Fruit fly (Drosophila melanogaster): ENCODE results near the gene CRAT.

CRAT gene

DNA sequence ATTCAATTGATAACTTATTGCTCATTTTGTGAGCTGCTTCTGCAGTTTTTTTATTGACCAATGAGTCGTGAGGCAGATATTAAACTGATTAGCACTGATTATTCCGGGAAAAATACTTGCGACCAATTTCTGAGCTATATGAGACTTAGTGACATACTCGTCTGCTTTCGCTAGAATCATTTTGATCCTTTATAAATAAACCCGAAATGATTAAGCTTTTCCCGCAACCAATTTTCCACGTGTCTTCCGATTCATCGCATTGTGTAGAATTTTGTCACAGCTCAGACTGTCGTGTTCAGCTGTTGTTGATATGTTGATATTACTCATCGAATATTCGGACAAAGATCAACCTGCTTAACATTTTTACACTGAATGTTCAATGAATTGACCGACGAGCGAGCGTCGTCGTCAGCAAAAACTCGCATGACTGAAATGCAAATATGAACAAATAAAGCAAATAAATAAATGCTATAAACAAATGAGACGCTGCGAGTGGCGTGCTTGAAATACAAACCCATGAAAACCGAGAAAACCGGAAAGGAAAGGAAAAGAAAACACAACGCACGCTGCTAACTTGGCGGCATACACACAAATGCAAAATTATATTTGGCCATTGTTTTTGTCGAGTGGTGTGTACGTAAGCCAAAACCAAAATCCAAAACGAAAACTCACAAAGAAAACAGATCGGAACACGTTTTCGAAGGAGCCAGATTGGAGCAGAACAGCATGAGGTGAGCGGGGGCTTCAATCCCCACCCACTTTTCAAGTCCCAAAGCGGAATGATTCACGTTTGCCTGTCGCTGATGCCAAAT lies 25.1 kb upstream of the CRAT start:
- TF ChIP-seq Sin3A (optimal IDR thresholded peaks at IDR 0.05) (no peak), ttk (optimal IDR thresholded peaks at IDR 0.05) (no peak), Myc (optimal IDR thresholded peaks at IDR 0.05) (no peak)

DNA sequence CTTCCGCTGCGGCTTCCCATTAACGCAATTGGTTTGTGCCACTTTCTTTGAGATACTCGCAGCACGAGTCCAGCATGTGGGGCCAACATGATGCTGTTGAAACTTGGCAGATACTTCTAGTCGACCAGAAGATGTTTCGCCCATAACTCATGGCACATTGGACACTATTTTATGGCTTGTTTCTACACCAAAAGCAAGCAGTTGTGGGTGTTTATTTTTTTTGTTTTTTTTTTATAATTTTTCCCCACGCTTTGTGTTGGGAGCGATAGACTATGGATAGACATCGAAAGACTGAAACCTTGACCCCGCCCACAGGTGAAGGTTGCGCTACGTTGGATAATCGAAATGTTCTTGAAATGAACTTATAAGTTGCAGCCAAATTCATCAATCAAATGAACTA lies 23.9 kb upstream of the CRAT start:
- TF ChIP-seq Myc (optimal IDR thresholded peaks at IDR 0.05) = no peak
- TF ChIP-seq psq (optimal IDR thresholded peaks at IDR 0.05) = no peak
- TF ChIP-seq insv (optimal IDR thresholded peaks at IDR 0.05) = no peak
- TF ChIP-seq Sin3A (optimal IDR thresholded peaks at IDR 0.05) = no peak
- TF ChIP-seq ttk (optimal IDR thresholded peaks at IDR 0.05) = no peak
- TF ChIP-seq h (optimal IDR thresholded peaks at IDR 0.05) = no peak

DNA sequence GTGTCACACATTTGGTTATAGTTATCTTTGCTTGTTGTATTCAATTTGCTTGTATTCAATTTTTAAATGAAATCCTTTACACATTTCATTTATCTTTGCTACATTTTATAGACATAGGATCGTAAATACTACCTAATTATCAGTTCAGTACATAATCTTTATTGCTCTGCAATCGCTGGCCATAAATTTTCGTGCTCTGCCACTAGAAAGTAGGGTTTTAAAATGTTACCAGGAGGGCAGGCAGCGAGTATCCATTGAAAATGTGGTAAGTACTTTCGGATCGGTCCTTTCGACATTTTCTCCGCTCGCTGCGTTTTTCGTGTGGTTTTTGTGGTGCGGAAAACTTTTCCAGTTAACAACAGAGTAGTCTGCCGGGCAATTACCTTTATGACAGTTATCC lies 23.4 kb upstream of the CRAT start:
- TF ChIP-seq Sin3A (optimal IDR thresholded peaks at IDR 0.05) (no peak), psq (optimal IDR thresholded peaks at IDR 0.05) (no peak), h (optimal IDR thresholded peaks at IDR 0.05) (no peak), insv (optimal IDR thresholded peaks at IDR 0.05) (no peak), ttk (optimal IDR thresholded peaks at IDR 0.05) (no peak), Myc (optimal IDR thresholded peaks at IDR 0.05) (no peak)

DNA sequence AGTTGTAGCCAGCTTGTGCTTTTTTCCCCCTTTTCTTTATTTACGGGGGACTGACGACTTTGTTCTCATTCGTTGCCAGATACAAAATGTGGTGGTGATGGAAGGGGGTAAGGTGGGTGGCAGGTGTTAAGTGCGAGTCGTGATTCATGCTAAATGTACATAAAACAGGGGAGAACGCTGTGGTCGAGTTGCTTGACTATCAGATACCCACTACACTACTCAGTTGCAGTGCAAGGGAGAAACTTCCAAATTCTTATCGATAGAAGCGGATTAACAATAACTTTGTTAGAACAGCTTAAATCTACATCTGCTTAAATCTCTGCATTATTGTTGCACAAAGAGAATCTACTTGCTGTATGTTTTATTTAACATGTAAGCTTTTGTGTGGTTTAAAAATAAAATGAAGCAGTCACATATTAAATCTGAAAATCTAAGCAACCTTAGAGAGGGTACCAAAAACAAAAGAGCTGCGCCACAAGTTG lies 21.8 kb upstream of the CRAT start:
- TF ChIP-seq psq (optimal IDR thresholded peaks at IDR 0.05) = no peak
- TF ChIP-seq Myc (optimal IDR thresholded peaks at IDR 0.05) = no peak
- TF ChIP-seq insv (optimal IDR thresholded peaks at IDR 0.05) = no peak
- no peak for TF ChIP-seq Sin3A (optimal IDR thresholded peaks at IDR 0.05)
- no peak for TF ChIP-seq ttk (optimal IDR thresholded peaks at IDR 0.05)
- no peak for TF ChIP-seq h (optimal IDR thresholded peaks at IDR 0.05)

DNA sequence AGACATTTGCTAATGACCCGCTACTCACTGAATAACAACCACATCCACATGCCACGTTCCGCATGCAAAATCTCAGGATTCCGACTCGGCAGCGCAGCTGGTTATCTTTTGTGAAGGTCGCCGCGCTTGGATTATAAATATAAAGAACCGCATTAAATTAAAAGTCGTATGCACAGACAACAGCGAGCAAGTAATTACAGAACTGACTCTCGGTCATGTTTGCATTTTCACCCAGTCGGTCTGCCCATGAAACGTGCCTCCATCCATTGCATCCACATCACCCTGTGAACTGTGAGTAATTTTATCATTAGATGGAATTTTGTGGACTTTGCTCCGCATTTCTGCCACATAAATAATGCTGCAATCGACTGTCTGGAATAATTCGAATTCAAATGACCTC lies 20.8 kb upstream of the CRAT start:
- no peak for TF ChIP-seq psq (optimal IDR thresholded peaks at IDR 0.05)
- no peak for TF ChIP-seq ttk (optimal IDR thresholded peaks at IDR 0.05)
- TF ChIP-seq insv (optimal IDR thresholded peaks at IDR 0.05) = no peak
- TF ChIP-seq Sin3A (optimal IDR thresholded peaks at IDR 0.05) = no peak
- no peak for TF ChIP-seq Myc (optimal IDR thresholded peaks at IDR 0.05)

DNA sequence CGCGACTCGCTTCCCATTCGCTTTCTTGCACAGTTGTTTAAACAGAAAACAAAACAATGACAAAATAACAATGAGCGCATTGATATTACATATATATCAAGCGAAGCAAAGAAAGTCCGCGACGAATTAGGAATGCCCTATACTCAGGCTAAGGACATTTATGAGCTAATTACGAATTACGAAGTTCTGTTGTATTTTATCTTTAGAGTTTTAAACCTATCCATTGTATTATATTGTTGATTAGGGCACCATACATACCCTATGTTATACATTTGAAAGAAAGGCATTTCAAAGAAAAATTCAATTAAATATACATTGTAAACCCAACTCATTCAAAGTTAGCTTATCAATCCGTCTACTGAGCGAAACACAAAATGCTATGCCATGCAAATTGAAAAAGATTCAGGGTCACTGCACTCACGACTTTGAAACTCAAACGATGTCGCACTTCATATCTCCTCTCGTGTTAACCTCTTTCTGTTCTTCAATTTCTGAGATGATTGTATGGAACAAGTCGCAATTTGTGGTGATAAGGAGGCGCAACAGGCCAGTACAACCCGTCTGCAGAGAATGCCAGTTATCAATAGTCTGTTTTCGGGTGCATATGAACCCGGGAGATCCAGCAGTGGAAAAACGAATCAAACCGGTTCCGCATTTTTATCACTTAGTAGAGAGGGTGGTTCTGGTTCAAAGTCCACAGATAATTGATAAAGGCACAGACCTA lies 19.9 kb upstream of the CRAT start:
- no peak for TF ChIP-seq h (optimal IDR thresholded peaks at IDR 0.05)
- TF ChIP-seq insv (optimal IDR thresholded peaks at IDR 0.05) = no peak
- TF ChIP-seq psq (optimal IDR thresholded peaks at IDR 0.05) = no peak
- TF ChIP-seq ttk (optimal IDR thresholded peaks at IDR 0.05) = no peak
- TF ChIP-seq Myc (optimal IDR thresholded peaks at IDR 0.05) = no peak
- no peak for TF ChIP-seq Sin3A (optimal IDR thresholded peaks at IDR 0.05)

DNA sequence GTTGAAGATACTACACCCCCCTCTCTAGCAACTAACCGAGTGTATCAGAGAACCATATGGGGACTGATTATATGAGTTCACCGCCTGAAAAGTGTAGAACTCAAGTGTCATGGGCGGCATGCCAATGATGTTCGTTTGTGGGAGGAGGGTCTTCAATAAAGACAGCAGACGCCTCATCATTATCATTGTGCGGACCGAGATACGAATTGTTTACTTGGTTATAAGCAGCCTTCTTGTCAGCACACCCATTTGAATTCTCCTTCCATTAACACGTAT lies 18.3 kb upstream of the CRAT start:
- TF ChIP-seq Myc (optimal IDR thresholded peaks at IDR 0.05) (no peak), h (optimal IDR thresholded peaks at IDR 0.05) (no peak), Sin3A (optimal IDR thresholded peaks at IDR 0.05) (no peak), insv (optimal IDR thresholded peaks at IDR 0.05) (no peak), ttk (optimal IDR thresholded peaks at IDR 0.05) (no peak), psq (optimal IDR thresholded peaks at IDR 0.05) (no peak)

DNA sequence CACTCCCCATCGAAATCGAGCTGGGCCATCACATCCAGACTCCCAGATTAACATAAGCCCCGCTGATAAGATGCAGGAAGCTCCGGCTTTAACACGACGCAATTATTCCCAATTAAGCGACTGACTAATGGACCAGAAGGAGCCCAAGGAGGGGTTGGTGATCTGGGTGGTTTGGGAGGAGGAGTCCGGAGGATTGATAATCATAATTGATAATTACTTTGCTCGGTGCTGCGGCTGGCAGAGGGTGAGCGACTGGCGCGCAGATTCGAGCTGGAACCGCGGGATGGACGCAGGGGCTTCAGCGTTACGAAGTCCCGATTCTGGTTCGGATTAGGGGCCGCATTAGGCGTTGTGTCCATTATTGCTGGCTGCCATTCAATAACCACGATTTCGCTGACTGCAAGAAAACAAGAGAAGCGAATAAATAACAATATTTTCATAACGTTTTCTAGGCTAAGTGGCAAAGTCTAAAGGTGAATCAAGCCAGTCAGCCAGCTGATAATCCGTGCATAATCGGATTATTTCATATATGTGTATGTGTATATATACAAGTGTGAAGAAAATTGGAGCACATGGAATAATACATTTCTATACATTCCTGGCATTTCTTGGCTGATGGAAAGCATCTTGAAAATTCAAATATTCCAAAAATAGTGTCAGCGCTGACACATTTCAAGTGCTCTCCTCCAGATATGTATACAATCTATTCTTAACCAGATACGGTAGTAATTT lies 17.8 kb upstream of the CRAT start:
- TF ChIP-seq h (optimal IDR thresholded peaks at IDR 0.05) (no peak), Sin3A (optimal IDR thresholded peaks at IDR 0.05) (no peak), ttk (optimal IDR thresholded peaks at IDR 0.05) (no peak), insv (optimal IDR thresholded peaks at IDR 0.05) (no peak), psq (optimal IDR thresholded peaks at IDR 0.05) (no peak), Myc (optimal IDR thresholded peaks at IDR 0.05) (no peak)

DNA sequence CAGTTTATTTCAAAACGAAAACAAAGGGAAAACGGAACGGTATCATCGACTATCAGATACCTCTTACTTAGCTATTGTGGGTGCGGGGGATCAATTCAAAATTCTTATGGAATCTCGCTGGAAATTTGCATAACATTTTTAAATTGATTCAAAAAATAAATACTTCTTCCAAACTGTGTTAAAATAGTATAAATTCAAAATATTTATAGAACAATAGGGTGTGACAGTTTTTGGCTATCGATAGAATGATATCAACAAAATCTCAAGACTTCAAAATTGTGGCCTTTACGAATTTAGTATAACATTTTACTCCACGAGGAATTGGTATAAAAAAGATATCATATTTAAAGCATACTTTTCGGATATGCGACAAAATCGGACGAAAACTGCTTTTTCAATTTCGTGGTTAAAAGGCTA lies 12.6 kb upstream of the CRAT start:
- TF ChIP-seq Sin3A (optimal IDR thresholded peaks at IDR 0.05) (no peak), ttk (optimal IDR thresholded peaks at IDR 0.05) (no peak), h (optimal IDR thresholded peaks at IDR 0.05) (no peak), psq (optimal IDR thresholded peaks at IDR 0.05) (no peak), insv (optimal IDR thresholded peaks at IDR 0.05) (no peak), Myc (optimal IDR thresholded peaks at IDR 0.05) (no peak)

DNA sequence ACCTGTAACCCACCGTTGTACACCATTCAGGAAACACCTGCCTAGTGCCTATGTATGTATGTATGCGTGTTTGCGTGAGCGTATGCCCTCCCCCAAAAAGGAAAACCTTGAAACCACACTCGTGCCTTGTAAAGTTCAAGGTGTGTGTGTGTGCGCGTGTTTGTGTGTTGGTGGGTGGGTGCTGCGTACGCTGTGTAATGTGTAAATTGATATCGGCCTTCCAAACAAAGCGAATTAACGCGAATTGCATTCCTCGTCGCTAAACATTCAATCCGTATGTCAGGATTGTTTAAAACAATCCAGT lies 7.6 kb upstream of the CRAT start:
- TF ChIP-seq insv (optimal IDR thresholded peaks at IDR 0.05) (no peak), psq (optimal IDR thresholded peaks at IDR 0.05) (no peak), h (optimal IDR thresholded peaks at IDR 0.05) (no peak), ttk (optimal IDR thresholded peaks at IDR 0.05) (no peak), Myc (optimal IDR thresholded peaks at IDR 0.05) (no peak), Sin3A (optimal IDR thresholded peaks at IDR 0.05) (no peak)

DNA sequence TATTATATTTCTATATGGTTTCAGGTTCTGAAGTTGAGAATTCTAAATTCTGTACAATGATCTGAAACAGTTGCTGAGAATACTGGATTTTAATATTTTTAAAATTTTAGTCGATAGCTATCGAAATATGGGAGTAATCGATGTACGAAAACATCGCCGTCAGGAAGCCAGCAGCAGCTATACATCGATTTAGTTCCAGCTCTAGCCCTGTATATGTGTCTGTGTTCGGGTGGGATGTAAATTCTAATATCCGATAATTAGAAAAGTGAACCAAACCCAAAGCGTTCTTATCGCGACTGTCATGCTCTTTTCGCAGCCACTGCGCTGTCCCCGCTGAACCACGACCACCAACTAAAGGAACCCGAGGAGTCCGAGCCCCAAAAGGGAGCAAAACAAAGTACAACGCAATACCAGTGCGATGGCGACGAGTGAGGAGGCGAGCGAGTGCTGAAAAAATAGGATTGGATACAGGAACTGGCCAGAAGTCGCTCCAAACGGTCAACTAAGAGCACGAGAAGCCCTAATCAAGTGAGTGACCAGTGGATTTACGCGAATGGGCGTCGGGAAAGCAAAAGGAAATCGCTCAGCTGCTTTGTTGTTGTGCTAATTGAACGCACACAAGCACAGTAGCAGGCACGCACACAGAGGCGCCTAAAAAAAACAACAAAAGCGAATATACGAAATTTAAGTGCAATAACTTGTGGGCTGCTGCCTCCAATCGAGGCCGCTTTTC lies 7.1 kb upstream of the CRAT start, which contains the start of gene gzl:
gzl (plus strand) TSS at position 182 of the 733 bp plus-strand sequence.
- TF ChIP-seq Sin3A (optimal IDR thresholded peaks at IDR 0.05) = no peak
- TF ChIP-seq h (optimal IDR thresholded peaks at IDR 0.05) = no peak
- no peak for TF ChIP-seq psq (optimal IDR thresholded peaks at IDR 0.05)
- no peak for TF ChIP-seq insv (optimal IDR thresholded peaks at IDR 0.05)
- TF ChIP-seq ttk (optimal IDR thresholded peaks at IDR 0.05) = no peak

DNA sequence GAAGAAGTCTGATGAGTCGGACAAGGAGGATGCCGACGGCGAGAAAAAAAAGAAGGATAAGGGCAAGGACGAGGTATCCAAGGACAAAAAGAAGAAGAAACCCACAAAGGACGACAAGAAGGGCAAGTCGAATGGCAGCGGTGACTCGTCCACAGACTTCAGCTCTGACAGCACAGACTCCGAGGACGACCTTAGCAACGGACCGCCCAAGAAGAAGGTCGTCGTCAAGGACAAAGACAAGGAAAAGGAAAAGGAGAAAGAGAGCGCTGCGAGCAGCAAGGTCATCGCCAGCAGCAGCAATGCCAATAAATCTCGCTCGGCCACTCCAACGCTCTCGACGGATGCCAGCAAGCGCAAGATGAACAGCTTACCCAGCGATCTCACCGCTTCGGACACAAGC lies 5.9 kb upstream of the CRAT start:
- TF ChIP-seq psq (optimal IDR thresholded peaks at IDR 0.05) (no peak), Myc (optimal IDR thresholded peaks at IDR 0.05) (no peak), ttk (optimal IDR thresholded peaks at IDR 0.05) (no peak), insv (optimal IDR thresholded peaks at IDR 0.05) (no peak)

All from Kc167 (cell line).